Fruit fly (Drosophila melanogaster): Measurements from ENCODE around the gene rdhB.

Gene rdhB

DNA sequence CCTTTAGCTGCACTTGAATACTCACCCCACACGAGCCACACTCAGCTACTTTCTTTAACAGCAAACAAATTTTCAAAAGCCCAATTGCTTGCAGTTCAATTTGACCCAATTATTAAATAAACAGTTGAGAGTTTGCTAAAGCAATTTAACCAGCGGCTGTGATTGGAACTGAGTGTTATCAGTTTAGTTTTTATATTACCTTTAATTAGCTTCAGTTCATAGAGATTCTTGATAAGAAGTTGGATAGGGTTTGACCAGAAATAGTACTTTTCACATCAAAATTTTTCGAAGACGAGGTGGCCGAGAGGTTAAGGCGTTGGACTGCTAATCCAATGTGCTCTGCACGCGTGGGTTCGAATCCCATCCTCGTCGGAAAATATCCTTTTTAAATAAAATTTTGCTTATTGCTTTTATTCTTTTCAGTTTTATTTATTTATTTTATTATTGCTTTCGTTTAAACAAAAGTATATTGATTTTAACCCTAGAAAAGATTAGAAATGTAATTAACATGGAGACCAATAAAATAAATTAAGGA lies 44.8 kb downstream of the rdhB start:
- peak; percentile 3 for TF ChIP-seq noc (tag; optimal IDR thresholded peaks at IDR 0.05)

- no peak for TF ChIP-seq noc (tag; optimal IDR thresholded peaks at IDR 0.05)
These were observed 45.7 kb downstream of the rdhB start for dm6 chr3R:22397068-22397700.

DNA sequence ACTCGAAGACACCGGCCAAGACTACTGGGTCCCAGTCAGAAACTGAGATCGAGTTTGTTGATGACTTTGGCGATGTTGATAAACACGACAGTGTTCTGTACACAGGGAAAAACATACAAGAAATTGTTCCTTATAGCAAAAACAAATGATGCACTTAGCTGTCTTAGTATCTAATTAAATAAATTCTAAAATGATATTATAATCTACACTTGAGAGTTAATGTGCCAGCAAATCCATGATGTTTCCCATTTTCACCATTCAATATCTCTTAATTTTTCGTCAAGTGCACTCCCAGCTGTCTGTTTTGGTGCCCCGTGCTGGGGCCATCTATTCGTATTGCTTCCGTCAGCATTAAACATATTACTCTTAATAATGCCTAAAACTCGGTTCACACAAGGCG lies 48.8 kb downstream of the rdhB start:
- no peak for TF ChIP-seq noc (tag; optimal IDR thresholded peaks at IDR 0.05)

dm6 chr3R:22402355-22402754 lies 50.9 kb downstream of the rdhB start, which contains the start of gene CG13856:
TSS of gene CG13856 (plus strand) at chr3R:22402655.
- no peak for TF ChIP-seq noc (tag; optimal IDR thresholded peaks at IDR 0.05)

dm6 chr3R:22405639-22406038 lies 54.1 kb downstream of the rdhB start, which contains the start of gene CG13855:
TSS of gene CG13855 (plus strand) at chr3R:22405939.
- no peak for TF ChIP-seq noc (tag; optimal IDR thresholded peaks at IDR 0.05)

All from whole organism, larva.